Worm (Caenorhabditis elegans): ENCODE results near the gene C15B12.2.

The C15B12.2 gene

DNA sequence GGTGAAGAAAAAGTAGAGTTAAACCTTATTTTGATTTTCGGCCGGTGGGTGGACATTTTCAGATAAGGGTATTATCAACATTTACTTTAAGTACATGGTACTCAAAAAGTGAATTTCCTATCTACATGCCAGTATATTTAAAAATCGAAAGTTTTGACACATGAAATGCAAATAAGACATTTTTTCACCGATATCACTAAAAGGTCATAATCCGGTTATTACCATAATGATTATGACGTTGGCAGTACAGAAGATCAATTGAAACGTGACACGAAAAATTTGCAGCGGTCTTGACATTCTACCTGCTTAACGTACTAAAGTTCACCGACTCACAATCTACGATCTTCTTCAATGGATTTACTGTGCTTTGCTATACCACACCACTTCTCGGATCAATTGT lies 5.2 kb upstream of the C15B12.2 start:
- TF ChIP-seq elt-3 (tag; optimal IDR thresholded peaks at IDR 0.05) (no peak), pha-4 (tag; optimal IDR thresholded peaks at IDR 0.05) (peak; percentile 15), elt-2 (tag; optimal IDR thresholded peaks at IDR 0.05) (peak; percentile 73)

DNA sequence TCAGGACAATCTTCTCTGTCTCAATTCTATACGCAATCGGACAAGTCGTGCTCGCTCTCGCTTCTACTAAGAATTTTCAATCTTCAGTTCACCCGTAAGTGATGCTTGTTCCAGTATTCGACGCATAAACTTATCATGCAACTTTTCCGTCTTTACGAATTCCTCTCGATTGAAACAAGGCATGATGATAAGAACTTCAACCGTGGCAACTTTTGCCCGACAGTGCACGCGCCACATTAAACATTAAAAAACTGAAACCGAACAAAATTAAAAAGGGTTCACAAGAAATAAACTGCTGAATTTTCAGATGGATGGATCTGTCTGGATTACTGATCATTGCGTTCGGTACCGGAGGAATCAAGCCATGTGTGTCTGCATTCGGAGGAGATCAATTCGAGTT lies 4.7 kb upstream of the C15B12.2 start:
- no peak for TF ChIP-seq nhr-11 (tag; optimal IDR thresholded peaks at IDR 0.05)
- TF ChIP-seq nhr-67 (tag; optimal IDR thresholded peaks at IDR 0.05), result no peak
- TF ChIP-seq ceh-16 (tag; optimal IDR thresholded peaks at IDR 0.05), result no peak
- TF ChIP-seq lin-15B (tag; optimal IDR thresholded peaks at IDR 0.05), result no peak
- TF ChIP-seq ceh-9 (tag; optimal IDR thresholded peaks at IDR 0.05), result no peak
- no peak for TF ChIP-seq jun-1 (tag; optimal IDR thresholded peaks at IDR 0.05)
- no peak for TF ChIP-seq tbx-2 (tag; optimal IDR thresholded peaks at IDR 0.05)
- TF ChIP-seq skn-1 (tag; optimal IDR thresholded peaks at IDR 0.05), result no peak
- TF ChIP-seq ztf-11 (tag; optimal IDR thresholded peaks at IDR 0.05), result no peak

DNA sequence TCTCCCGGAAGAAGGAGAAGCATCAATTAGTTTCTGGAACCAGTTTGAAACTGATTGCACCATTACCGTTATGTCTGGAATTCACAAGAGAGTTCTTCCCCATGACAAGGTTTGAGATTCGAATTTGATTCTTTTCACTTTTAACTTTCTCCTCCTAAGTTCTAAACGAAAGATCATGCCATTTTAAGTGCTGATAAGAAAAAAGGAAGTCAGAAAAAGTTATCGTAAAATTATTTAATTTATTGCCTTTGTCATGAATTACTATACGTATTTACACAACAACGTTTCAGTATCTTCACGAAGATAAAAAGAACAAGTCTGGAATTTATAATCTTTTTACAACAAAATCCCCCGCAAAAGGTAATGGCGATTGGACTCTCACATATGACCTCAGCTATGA lies 3.1 kb upstream of the C15B12.2 start:
- TF ChIP-seq pqm-1 (tag; optimal IDR thresholded peaks at IDR 0.05) (peak; percentile 70), fos-1 (tag; optimal IDR thresholded peaks at IDR 0.05) (no peak), elt-2 (tag; optimal IDR thresholded peaks at IDR 0.05) (peak; percentile 53)

DNA sequence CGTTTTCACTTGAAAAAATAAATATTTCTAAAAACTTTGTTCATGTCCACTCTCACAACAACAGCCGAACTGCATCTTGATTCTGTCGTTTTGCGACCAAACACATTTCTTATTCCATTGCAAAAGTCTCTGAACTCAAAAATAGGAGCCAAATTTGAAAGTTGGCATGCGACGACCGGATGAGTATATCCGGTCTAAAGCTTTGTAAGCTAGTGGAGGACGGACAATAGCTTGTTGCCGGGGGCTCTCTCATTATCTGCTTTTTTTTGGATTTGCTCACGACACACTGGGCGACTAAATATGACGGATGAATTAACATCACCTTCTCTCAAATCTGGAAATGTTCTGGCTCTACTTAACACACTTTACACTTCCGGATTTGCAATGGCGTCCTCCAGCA lies 1.5 kb upstream of the C15B12.2 start, which contains the start of gene K04E7.1:
Gene K04E7.1, plus strand, starts transcription at position 301 of the 400 bp plus-strand sequence.
- TF ChIP-seq nhr-237 (tag; optimal IDR thresholded peaks at IDR 0.05) (no peak), ZK546.5 (tag; optimal IDR thresholded peaks at IDR 0.05) (no peak), nhr-12 (tag; optimal IDR thresholded peaks at IDR 0.05) (no peak), egl-27 (tag; optimal IDR thresholded peaks at IDR 0.05) (no peak), eor-1 (tag; optimal IDR thresholded peaks at IDR 0.05) (no peak), ama-1 (optimal IDR thresholded peaks at IDR 0.05) (no peak), fkh-10 (GFP tag; optimal IDR thresholded peaks at IDR 0.05) (no peak), elt-3 (tag; optimal IDR thresholded peaks at IDR 0.05) (no peak), fos-1 (tag; optimal IDR thresholded peaks at IDR 0.05) (no peak), ceh-16 (tag; optimal IDR thresholded peaks at IDR 0.05) (no peak), tbx-2 (tag; optimal IDR thresholded peaks at IDR 0.05) (no peak), jun-1 (tag; optimal IDR thresholded peaks at IDR 0.05) (no peak), ceh-28 (tag; optimal IDR thresholded peaks at IDR 0.05) (no peak), pqm-1 (tag; optimal IDR thresholded peaks at IDR 0.05) (no peak), elt-2 (tag; optimal IDR thresholded peaks at IDR 0.05) (no peak), fkh-2 (tag; optimal IDR thresholded peaks at IDR 0.05) (no peak), mml-1 (tag; optimal IDR thresholded peaks at IDR 0.05) (no peak), nhr-25 (tag; optimal IDR thresholded peaks at IDR 0.05) (no peak), elt-1 (tag; optimal IDR thresholded peaks at IDR 0.05) (no peak), lin-39 (tag; optimal IDR thresholded peaks at IDR 0.05) (no peak)

DNA sequence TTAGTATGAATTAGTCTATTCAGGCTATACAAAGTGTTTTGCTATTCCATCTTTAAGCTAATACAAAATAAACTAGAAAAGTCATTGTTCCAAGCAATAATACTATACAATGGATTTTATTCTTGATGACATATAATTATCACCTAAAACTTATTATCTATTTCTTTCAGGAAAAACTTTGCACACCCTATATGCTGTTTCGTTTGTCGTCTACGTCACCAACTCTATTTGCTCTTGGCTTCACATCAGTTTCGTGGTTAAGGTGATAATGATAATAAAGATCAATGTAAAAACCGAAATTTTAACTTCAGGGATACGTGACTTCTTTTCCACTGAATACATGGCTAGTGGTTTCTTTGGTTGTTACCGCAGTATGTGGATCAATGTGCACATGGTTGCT lies 733 bp upstream of the C15B12.2 start:
- peak; percentile 29 for TF ChIP-seq elt-2 (tag; optimal IDR thresholded peaks at IDR 0.05)
- no peak for TF ChIP-seq ceh-16 (tag; optimal IDR thresholded peaks at IDR 0.05)
- no peak for TF ChIP-seq nhr-25 (tag; optimal IDR thresholded peaks at IDR 0.05)
- peak; percentile 33 for TF ChIP-seq pqm-1 (tag; optimal IDR thresholded peaks at IDR 0.05)
- no peak for TF ChIP-seq egl-27 (tag; optimal IDR thresholded peaks at IDR 0.05)
- TF ChIP-seq nhr-76 (tag; optimal IDR thresholded peaks at IDR 0.05), result no peak

DNA sequence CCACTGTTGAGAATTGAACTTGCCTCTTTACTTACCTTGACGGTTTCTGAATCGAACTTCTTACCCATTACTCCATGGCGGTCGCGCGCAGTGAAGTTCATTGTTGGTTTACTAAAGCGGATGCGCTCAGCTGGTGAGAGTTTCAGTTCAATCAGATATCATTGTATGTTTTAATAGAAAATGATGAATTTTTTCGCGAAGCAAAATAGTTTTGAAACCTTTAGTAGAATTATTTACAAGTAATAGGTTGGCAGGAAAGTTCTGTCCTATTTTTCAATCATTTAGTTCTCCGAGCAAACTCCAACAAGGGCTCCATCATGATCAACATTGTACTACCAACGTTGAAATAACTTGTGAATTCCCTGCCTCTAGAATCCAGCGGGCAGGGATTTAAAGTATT lies 4.2 kb downstream of the C15B12.2 start, which contains the start of gene C15B12.3:
Gene C15B12.3, minus strand, starts transcription at position 101 of the 400 bp plus-strand sequence.
- TF ChIP-seq unc-62 (GFP tag; optimal IDR thresholded peaks at IDR 0.05) (no peak), eor-1 (tag; optimal IDR thresholded peaks at IDR 0.05) (no peak), pqm-1 (tag; optimal IDR thresholded peaks at IDR 0.05) (no peak), sea-2 (GFP tag; optimal IDR thresholded peaks at IDR 0.05) (no peak), lin-39 (tag; optimal IDR thresholded peaks at IDR 0.05) (no peak), nhr-237 (tag; optimal IDR thresholded peaks at IDR 0.05) (no peak), zag-1 (tag; optimal IDR thresholded peaks at IDR 0.05) (no peak), daf-12 (tag; optimal IDR thresholded peaks at IDR 0.05) (no peak), elt-3 (tag; optimal IDR thresholded peaks at IDR 0.05) (no peak), nhr-28 (tag; optimal IDR thresholded peaks at IDR 0.05) (no peak), aly-2 (tag; optimal IDR thresholded peaks at IDR 0.05) (no peak), mdl-1 (tag; optimal IDR thresholded peaks at IDR 0.05) (no peak), nhr-76 (tag; optimal IDR thresholded peaks at IDR 0.05) (no peak), elt-1 (tag; optimal IDR thresholded peaks at IDR 0.05) (no peak), unc-39 (tag; optimal IDR thresholded peaks at IDR 0.05) (no peak), ama-1 (optimal IDR thresholded peaks at IDR 0.05) (no peak)
